Worm (Caenorhabditis elegans): ENCODE results near the gene Y52E8A.3.

The Y52E8A.3 gene

ce11 chrII:4286921-4287320 is 19.9 kb downstream of the Y52E8A.3 start:
- TF ChIP-seq nhr-77 (tag; optimal IDR thresholded peaks at IDR 0.05) (no peak), nfya-1 (tag; optimal IDR thresholded peaks at IDR 0.05; ENCODE audit: insufficient read depth) (peak; percentile 89)

- TF ChIP-seq nfya-1 (tag; optimal IDR thresholded peaks at IDR 0.05; ENCODE audit: insufficient read depth) (peak; percentile 88), nhr-12 (tag; optimal IDR thresholded peaks at IDR 0.05) (no peak)
Measured at ce11 chrII:4284305-4285193, 22.2 kb downstream of the Y52E8A.3 start.

ce11 chrII:4281743-4282142 is 25.0 kb downstream of the Y52E8A.3 start, which contains the start of gene C01F1.5:
Gene C01F1.5, minus strand, starts transcription at chrII:4281845.
- TF ChIP-seq fkh-2 (tag; optimal IDR thresholded peaks at IDR 0.05) = no peak
- TF ChIP-seq eor-1 (tag; optimal IDR thresholded peaks at IDR 0.05) = no peak
- no peak for TF ChIP-seq jun-1 (tag; optimal IDR thresholded peaks at IDR 0.05)

- TF ChIP-seq nhr-76 (tag; optimal IDR thresholded peaks at IDR 0.05) (no peak), tbx-2 (tag; optimal IDR thresholded peaks at IDR 0.05) (no peak), ztf-4 (tag; optimal IDR thresholded peaks at IDR 0.05) (no peak), skn-1 (tag; optimal IDR thresholded peaks at IDR 0.05) (no peak), hmg-11 (tag; optimal IDR thresholded peaks at IDR 0.05) (no peak), unc-39 (tag; optimal IDR thresholded peaks at IDR 0.05) (no peak), sea-2 (GFP tag; optimal IDR thresholded peaks at IDR 0.05) (no peak), ama-1 (optimal IDR thresholded peaks at IDR 0.05) (no peak), nhr-28 (tag; optimal IDR thresholded peaks at IDR 0.05) (no peak), lsy-12 (tag; optimal IDR thresholded peaks at IDR 0.05) (no peak), nhr-43 (tag; optimal IDR thresholded peaks at IDR 0.05; ENCODE audit: poor library complexity, severe bottlenecking) (no peak), lin-39 (tag; optimal IDR thresholded peaks at IDR 0.05) (no peak), nhr-77 (tag; optimal IDR thresholded peaks at IDR 0.05) (no peak), nhr-12 (tag; optimal IDR thresholded peaks at IDR 0.05) (no peak), aly-2 (tag; optimal IDR thresholded peaks at IDR 0.05) (no peak), fkh-2 (tag; optimal IDR thresholded peaks at IDR 0.05) (no peak), eor-1 (tag; optimal IDR thresholded peaks at IDR 0.05) (no peak), ZK546.5 (tag; optimal IDR thresholded peaks at IDR 0.05) (no peak)
Measured at ce11 chrII:4277639-4278038, 29.1 kb downstream of the Y52E8A.3 start.

- TF ChIP-seq fkh-10 (GFP tag; optimal IDR thresholded peaks at IDR 0.05) = peak; percentile 9
- no peak for TF ChIP-seq daf-12 (tag; optimal IDR thresholded peaks at IDR 0.05)
Measured at ce11 chrII:4276924-4277323, 29.8 kb downstream of the Y52E8A.3 start.

- no peak for TF ChIP-seq nhr-237 (tag; optimal IDR thresholded peaks at IDR 0.05)
- TF ChIP-seq unc-62 (GFP tag; optimal IDR thresholded peaks at IDR 0.05) = no peak
- TF ChIP-seq ama-1 (optimal IDR thresholded peaks at IDR 0.05) = no peak
Measured at ce11 chrII:4275637-4276252, 31.0 kb downstream of the Y52E8A.3 start, which contains the start of gene npr-42. Gene npr-42, plus strand, starts transcription at chrII:4276202.

ce11 chrII:4267711-4268110 is 39.1 kb downstream of the Y52E8A.3 start:
- TF ChIP-seq ztf-4 (tag; optimal IDR thresholded peaks at IDR 0.05) (no peak), lin-15B (tag; optimal IDR thresholded peaks at IDR 0.05) (no peak), lsy-12 (tag; optimal IDR thresholded peaks at IDR 0.05) (no peak), snpc-4 (tag; optimal IDR thresholded peaks at IDR 0.05) (no peak), nhr-67 (tag; optimal IDR thresholded peaks at IDR 0.05) (no peak), ZK546.5 (tag; optimal IDR thresholded peaks at IDR 0.05) (no peak), jun-1 (tag; optimal IDR thresholded peaks at IDR 0.05) (no peak), ceh-82 (tag; optimal IDR thresholded peaks at IDR 0.05) (no peak), nhr-76 (tag; optimal IDR thresholded peaks at IDR 0.05) (no peak), nfya-1 (tag; optimal IDR thresholded peaks at IDR 0.05; ENCODE audit: insufficient read depth) (no peak), nhr-23 (tag; optimal IDR thresholded peaks at IDR 0.05) (no peak)

All from whole organism, L3 larva.